Fruit fly (Drosophila melanogaster) whole organism, wandering third instar larva: Measurements from ENCODE around the gene CG13049.

Experiments used
- GATAd ChIP-seq: sonication (Bioruptor generic); optimal IDR thresholded peaks from 2 replicates; lab custom pipeline; 2016; ENCODE audit warnings: missing biosample characterization, missing genetic modification characterization
- Jra ChIP-seq: sonication (Bioruptor generic); optimal IDR thresholded peaks from 2 replicates; lab custom pipeline; 2016; ENCODE audit warnings: missing biosample characterization, missing genetic modification characterization
- Mio ChIP-seq: sonication (Bioruptor generic); optimal IDR thresholded peaks from 2 replicates; lab custom pipeline; 2016; ENCODE audit warnings: missing biosample characterization, missing genetic modification characterization
- N ChIP-seq: fragments of >200 bp; optimal IDR thresholded peaks from 2 replicates; lab custom pipeline; 2018; ENCODE audit warnings: missing biosample characterization, missing external identifiers, missing genetic modification characterization
- OdsH ChIP-seq: fragments of 200-800 bp; sonication (Bioruptor generic); optimal IDR thresholded peaks from 2 replicates; lab custom pipeline; 2016; ENCODE audit warnings: missing biosample characterization, mild to moderate bottlenecking, missing genetic modification characterization
- br ChIP-seq: fragments of 200-800 bp; sonication (Bioruptor generic); optimal IDR thresholded peaks from 2 replicates; lab custom pipeline; 2016; ENCODE audit warnings: missing biosample characterization, missing genetic modification characterization
- brk ChIP-seq: fragments of 200-800 bp; sonication (Bioruptor generic); optimal IDR thresholded peaks from 2 replicates; lab custom pipeline; 2016; ENCODE audit warnings: missing biosample characterization, mild to moderate bottlenecking, missing genetic modification characterization
- fru ChIP-seq: fragments of 200-800 bp; sonication (Bioruptor generic); optimal IDR thresholded peaks from 3 replicates; lab custom pipeline; 2016; ENCODE audit warnings: missing biosample characterization, mild to moderate bottlenecking, missing genetic modification characterization
- h ChIP-seq: fragments of 200-800 bp; sonication (Bioruptor generic); optimal IDR thresholded peaks from 3 replicates; lab custom pipeline; 2016; ENCODE audit warnings: missing biosample characterization, mild to moderate bottlenecking, missing genetic modification characterization
- pan ChIP-seq: fragments of >200 bp; optimal IDR thresholded peaks from 2 replicates; lab custom pipeline; 2017
- psq ChIP-seq: fragments of 200-800 bp; sonication (Bioruptor generic); optimal IDR thresholded peaks from 3 replicates; lab custom pipeline; 2017; ENCODE audit warnings: missing biosample characterization, mild to moderate bottlenecking, missing genetic modification characterization, moderate library complexity
- rgr ChIP-seq: fragments of 200-800 bp; sonication (Bioruptor generic); optimal IDR thresholded peaks from 3 replicates; lab custom pipeline; 2016; ENCODE audit warnings: missing biosample characterization, mild to moderate bottlenecking, missing genetic modification characterization
- sv ChIP-seq: fragments of 200-800 bp; sonication (Bioruptor generic); optimal IDR thresholded peaks from 3 replicates; lab custom pipeline; 2016; ENCODE audit warnings: missing biosample characterization, missing genetic modification characterization

DNA sequence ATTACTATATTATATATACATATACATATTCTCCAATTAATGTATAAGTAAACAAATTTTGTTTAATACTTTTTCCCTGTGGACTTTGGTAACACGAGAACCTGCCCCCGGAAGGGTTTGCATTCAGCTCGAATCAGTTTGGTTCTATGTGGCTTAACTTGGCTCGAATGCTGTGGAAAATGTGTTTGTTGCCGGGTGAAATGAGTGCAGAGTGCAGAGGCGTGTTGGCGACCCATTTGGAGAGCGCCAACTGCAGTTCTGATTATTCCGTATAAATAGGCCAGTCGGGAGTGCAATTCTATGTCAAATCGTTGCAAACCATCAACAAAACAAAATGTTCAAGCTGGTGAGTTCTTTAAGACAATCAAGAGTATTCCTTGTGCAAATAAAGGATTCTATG is 36.0 kb upstream of the CG13049 start, which contains the start of gene Nplp3:
- TF ChIP-seq OdsH (GFP tag; lab: Kevin White, UChicago): no peak
- no peak for TF ChIP-seq GATAd (GFP tag; lab: Kevin White, UChicago)
- TF ChIP-seq h (GFP tag; lab: Kevin White, UChicago): no peak
- TF ChIP-seq brk: no peak
- TF ChIP-seq sv (GFP tag; lab: Kevin White, UChicago): no peak
- no peak for TF ChIP-seq N
- no peak for TF ChIP-seq pan (lab: Kevin White, UChicago)
- TF ChIP-seq fru: no peak
- no peak for TF ChIP-seq Mio
- TF ChIP-seq Jra (GFP tag; lab: Kevin White, UChicago): no peak
- TF ChIP-seq rgr: no peak
- TF ChIP-seq psq: no peak
- no peak for TF ChIP-seq br (GFP tag; lab: Kevin White, UChicago)
